Worm (Caenorhabditis elegans): Measurements from ENCODE around the gene rnf-5.

DNA sequence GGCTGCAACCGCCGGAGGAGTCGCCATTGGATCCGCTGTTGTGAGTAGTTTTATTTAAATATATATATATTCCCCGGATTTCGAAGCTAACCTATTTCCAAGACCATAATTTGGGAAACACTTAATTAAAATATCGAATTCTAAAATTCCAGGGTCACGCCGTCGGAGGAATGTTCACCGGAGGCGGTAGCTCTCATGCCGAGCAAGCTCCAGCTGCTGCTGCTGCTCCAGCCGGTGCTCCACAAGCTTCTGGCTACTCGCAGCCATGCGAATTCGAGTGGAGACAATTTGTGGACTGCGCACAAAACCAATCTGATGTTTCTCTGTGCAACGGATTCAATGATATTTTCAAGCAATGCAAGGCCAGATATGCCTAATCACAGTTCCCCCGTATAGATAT is 14.3 kb downstream of the rnf-5 start:
- no peak for TF ChIP-seq elt-3 (tag; optimal IDR thresholded peaks at IDR 0.05)
- no peak for TF ChIP-seq lin-39 (tag; optimal IDR thresholded peaks at IDR 0.05)
- TF ChIP-seq nhr-237 (tag; optimal IDR thresholded peaks at IDR 0.05), result no peak
- TF ChIP-seq lsy-2 (tag; optimal IDR thresholded peaks at IDR 0.05), result no peak
- TF ChIP-seq skn-1 (tag; optimal IDR thresholded peaks at IDR 0.05), result no peak
